Fruit fly (Drosophila melanogaster) whole organism, embryonic: ENCODE results near the gene Zasp66.

Source experiments
- CG10321 ChIP-seq: fragments of 200-800 bp; sonication (Bioruptor generic); IDR thresholded peaks from 2 replicates; pipeline ENCODE4 v1.3.6; 2022; ENCODE audit warnings: missing biosample characterization, missing genetic modification characterization
- CG12659 ChIP-seq: fragments of 200-800 bp; sonication (Bioruptor generic); optimal IDR thresholded peaks from 3 replicates; lab custom pipeline; 2017; ENCODE audit warnings: mild to moderate bottlenecking, missing biosample characterization, missing genetic modification reagents, missing genetic modification characterization
- CG15073 ChIP-seq: fragments of 200-800 bp; sonication (Bioruptor generic); optimal IDR thresholded peaks from 2 replicates; lab custom pipeline; 2016; ENCODE audit warnings: missing biosample characterization, missing genetic modification characterization
- CG15479 ChIP-seq: fragments of 200-800 bp; sonication (Bioruptor generic); optimal IDR thresholded peaks from 3 replicates; lab custom pipeline; 2019; ENCODE audit warnings: missing biosample characterization, mild to moderate bottlenecking, missing genetic modification characterization, moderate library complexity
- CG17802 ChIP-seq: fragments of 200-800 bp; sonication (Bioruptor generic); optimal IDR thresholded peaks from 2 replicates; lab custom pipeline; 2018; ENCODE audit warnings: missing biosample characterization, mild to moderate bottlenecking, missing genetic modification characterization, moderate library complexity
- CG1792 ChIP-seq: fragments of 200-800 bp; sonication (Bioruptor generic); optimal IDR thresholded peaks from 2 replicates; lab custom pipeline; 2016; ENCODE audit warnings: missing biosample characterization, missing genetic modification characterization
- CG2120 ChIP-seq: fragments of 200-800 bp; sonication (Bioruptor generic); optimal IDR thresholded peaks from 3 replicates; lab custom pipeline; 2016; ENCODE audit warnings: missing biosample characterization, missing genetic modification characterization
- CG2875 ChIP-seq: fragments of 200-800 bp; sonication (Bioruptor generic); optimal IDR thresholded peaks from 2 replicates; lab custom pipeline; 2017; ENCODE audit warnings: missing biosample characterization, mild to moderate bottlenecking, missing genetic modification characterization, missing genetic modification reagents
- CG32532 ChIP-seq: fragments of 200-800 bp; sonication (Bioruptor generic); IDR thresholded peaks from 2 replicates; pipeline ENCODE4 v1.3.6; 2022; ENCODE audit warnings: missing biosample characterization, missing genetic modification characterization
- CG3281 ChIP-seq: fragments of 200-800 bp; sonication (Bioruptor generic); optimal IDR thresholded peaks from 3 replicates; lab custom pipeline; 2017; ENCODE audit warnings: missing biosample characterization, mild to moderate bottlenecking, missing genetic modification characterization
- CG33213 ChIP-seq: fragments of 200-800 bp; sonication (Bioruptor generic); optimal IDR thresholded peaks from 3 replicates; lab custom pipeline; 2016; ENCODE audit warnings: missing biosample characterization, missing genetic modification characterization
- CG34376 ChIP-seq: fragments of 200-800 bp; sonication (Bioruptor generic); optimal IDR thresholded peaks from 2 replicates; lab custom pipeline; 2018; ENCODE audit warnings: missing biosample characterization, mild to moderate bottlenecking, missing genetic modification characterization
- CG4820 ChIP-seq: fragments of 200-800 bp; sonication (Bioruptor generic); optimal IDR thresholded peaks from 3 replicates; lab custom pipeline; 2016; ENCODE audit warnings: missing biosample characterization, missing genetic modification characterization
- CG6254 ChIP-seq: fragments of 200-800 bp; sonication (Bioruptor generic); optimal IDR thresholded peaks from 3 replicates; lab custom pipeline; 2017; ENCODE audit warnings: mild to moderate bottlenecking, missing biosample characterization, missing genetic modification reagents, missing genetic modification characterization
- CG6683 ChIP-seq: fragments of 200-800 bp; sonication (Bioruptor generic); optimal IDR thresholded peaks from 2 replicates; lab custom pipeline; 2017; ENCODE audit warnings: missing biosample characterization, mild to moderate bottlenecking, missing genetic modification characterization, missing genetic modification reagents
- CG6689 ChIP-seq: fragments of 200-800 bp; sonication (Bioruptor generic); IDR thresholded peaks from 2 replicates; pipeline ENCODE4 v1.3.6; 2022; ENCODE audit warnings: missing biosample characterization, missing genetic modification characterization
- CG8944 ChIP-seq: fragments of 200-800 bp; sonication (Bioruptor generic); optimal IDR thresholded peaks from 3 replicates; lab custom pipeline; 2016; ENCODE audit warnings: missing biosample characterization, missing genetic modification characterization
- CG9437 ChIP-seq: fragments of 200-800 bp; sonication (Bioruptor generic); optimal IDR thresholded peaks from 2 replicates; lab custom pipeline; 2018; ENCODE audit warnings: missing biosample characterization, mild to moderate bottlenecking, missing genetic modification characterization
- CG9609 ChIP-seq: fragments of 200-800 bp; sonication (Bioruptor generic); optimal IDR thresholded peaks from 3 replicates; lab custom pipeline; 2016; ENCODE audit warnings: missing biosample characterization, missing genetic modification characterization
- Dbx ChIP-seq: fragments of 200-800 bp; sonication (Bioruptor generic); IDR thresholded peaks from 3 replicates; pipeline ENCODE4 v1.3.6; 2022; ENCODE audit warnings: missing biosample characterization, missing genetic modification characterization
- GATAe ChIP-seq: fragments of 200-800 bp; sonication (Bioruptor generic); conservative IDR thresholded peaks from 2 replicates; pipeline ENCODE4 v1.3.6; 2022; ENCODE audit warnings: missing biosample characterization, missing genetic modification characterization
- Hsf ChIP-seq: fragments of 200-800 bp; sonication (Bioruptor generic); optimal IDR thresholded peaks from 3 replicates; lab custom pipeline; 2016; ENCODE audit warnings: missing biosample characterization, missing genetic modification characterization
- NK7.1 ChIP-seq: fragments of 200-800 bp; sonication (Bioruptor generic); optimal IDR thresholded peaks from 3 replicates; lab custom pipeline; 2016; ENCODE audit warnings: missing biosample characterization, missing genetic modification characterization
- Nf-YA ChIP-seq: fragments of 200-800 bp; sonication (Bioruptor generic); IDR thresholded peaks from 2 replicates; pipeline ENCODE4 v1.3.6; 2022; ENCODE audit warnings: missing biosample characterization, missing genetic modification characterization
- Scr ChIP-seq: fragments of 200-800 bp; sonication (Bioruptor generic); IDR thresholded peaks from 2 replicates; pipeline ENCODE4 v1.3.6; 2022; ENCODE audit warnings: missing biosample characterization, missing genetic modification characterization; ENCODE audit not compliant: partially characterized antibody
- Sox102F ChIP-seq: fragments of 200-800 bp; sonication (Bioruptor generic); optimal IDR thresholded peaks from 2 replicates; lab custom pipeline; 2018; ENCODE audit warnings: missing biosample characterization, mild to moderate bottlenecking, missing genetic modification characterization, moderate library complexity
- Xrp1 ChIP-seq: fragments of 200-800 bp; sonication (Bioruptor generic); IDR thresholded peaks from 2 replicates; pipeline ENCODE4 v1.3.6; 2022; ENCODE audit warnings: missing biosample characterization, missing genetic modification characterization
- ab ChIP-seq: fragments of 200-800 bp; sonication (Bioruptor generic); optimal IDR thresholded peaks from 2 replicates; lab custom pipeline; 2016; ENCODE audit warnings: missing biosample characterization, missing genetic modification characterization
- ash1 ChIP-seq: fragments of 200-800 bp; sonication (Bioruptor generic); optimal IDR thresholded peaks from 2 replicates; lab custom pipeline; 2018; ENCODE audit warnings: missing biosample characterization, mild to moderate bottlenecking, missing genetic modification characterization
- cas ChIP-seq: fragments of 200-800 bp; sonication (Bioruptor generic); IDR thresholded peaks from 2 replicates; pipeline ENCODE4 v1.3.6; 2022; ENCODE audit warnings: missing biosample characterization, missing genetic modification characterization
- ci ChIP-seq: fragments of 200-800 bp; sonication (Bioruptor generic); IDR thresholded peaks from 3 replicates; pipeline ENCODE4 v1.3.6; 2022; ENCODE audit warnings: missing biosample characterization, missing genetic modification characterization
- crc ChIP-seq: fragments of 200-800 bp; sonication (Bioruptor generic); optimal IDR thresholded peaks from 2 replicates; lab custom pipeline; 2016; ENCODE audit warnings: missing biosample characterization, missing genetic modification characterization
- dmrt99B ChIP-seq: fragments of 200-800 bp; sonication (Bioruptor generic); optimal IDR thresholded peaks from 2 replicates; lab custom pipeline; 2018; ENCODE audit warnings: missing biosample characterization, mild to moderate bottlenecking, missing genetic modification characterization, moderate library complexity
- dpn ChIP-seq, 2 experiments: fragments of 200-800 bp; sonication (Bioruptor generic); optimal IDR thresholded peaks; 3 replicates each; lab custom pipeline; 2016; ENCODE audit warnings: missing biosample characterization in 2 of 2, missing genetic modification characterization in 2 of 2
- eve ChIP-seq, 2 experiments: fragments of >200 bp; optimal IDR thresholded peaks; 2 replicates each; lab custom pipeline; 2017; ENCODE audit warnings: missing biosample characterization in 2 of 2, missing genetic modification characterization in 2 of 2
- fd3F ChIP-seq: fragments of 200-800 bp; sonication (Bioruptor generic); optimal IDR thresholded peaks from 2 replicates; lab custom pipeline; 2018; ENCODE audit warnings: missing biosample characterization, mild to moderate bottlenecking, missing genetic modification characterization, moderate library complexity
- fu2 ChIP-seq: fragments of 200-800 bp; sonication (Bioruptor generic); optimal IDR thresholded peaks from 2 replicates; lab custom pipeline; 2016; ENCODE audit warnings: missing biosample characterization, missing genetic modification characterization
- gsb-n ChIP-seq: fragments of 200-800 bp; sonication (Bioruptor generic); optimal IDR thresholded peaks from 3 replicates; lab custom pipeline; 2018; ENCODE audit warnings: missing biosample characterization, mild to moderate bottlenecking, missing genetic modification characterization
- gt ChIP-seq: fragments of 200-800 bp; sonication (Bioruptor generic); IDR thresholded peaks from 2 replicates; pipeline ENCODE4 v1.3.6; 2022; ENCODE audit warnings: missing biosample characterization, missing genetic modification characterization
- h ChIP-seq: fragments of >200 bp; optimal IDR thresholded peaks from 2 replicates; lab custom pipeline; 2017
- ind ChIP-seq: fragments of 200-800 bp; sonication (Bioruptor generic); optimal IDR thresholded peaks from 3 replicates; lab custom pipeline; 2016; ENCODE audit warnings: missing biosample characterization, missing genetic modification characterization
- knrl ChIP-seq: fragments of 200-800 bp; sonication (Bioruptor generic); IDR thresholded peaks from 3 replicates; pipeline ENCODE4 v1.3.6; 2022; ENCODE audit warnings: missing biosample characterization, missing genetic modification characterization; ENCODE audit not compliant: partially characterized antibody
- otp ChIP-seq: fragments of 200-800 bp; sonication (Bioruptor generic); IDR thresholded peaks from 3 replicates; pipeline ENCODE4, ENCODE4 v1.3.6; 2022; ENCODE audit warnings: missing biosample characterization, missing genetic modification characterization
- pum ChIP-seq: fragments of 200-800 bp; sonication (Bioruptor generic); optimal IDR thresholded peaks from 2 replicates; lab custom pipeline; 2016; ENCODE audit warnings: missing biosample characterization, missing genetic modification characterization
- row ChIP-seq: fragments of 200-800 bp; sonication (Bioruptor generic); IDR thresholded peaks from 3 replicates; pipeline ENCODE4 v1.3.6; 2022; ENCODE audit warnings: missing biosample characterization, missing genetic modification characterization
- run ChIP-seq: fragments of 200-800 bp; sonication (Bioruptor generic); optimal IDR thresholded peaks from 3 replicates; lab custom pipeline; 2018; ENCODE audit warnings: missing biosample characterization, mild to moderate bottlenecking, missing genetic modification characterization
- scrt ChIP-seq: fragments of 200-800 bp; sonication (Bioruptor generic); optimal IDR thresholded peaks from 2 replicates; lab custom pipeline; 2018; ENCODE audit warnings: missing biosample characterization, mild to moderate bottlenecking, missing genetic modification characterization, moderate library complexity
- sd ChIP-seq: fragments of 200-800 bp; sonication (Bioruptor generic); optimal IDR thresholded peaks from 3 replicates; lab custom pipeline; 2018; ENCODE audit warnings: missing biosample characterization, mild to moderate bottlenecking, missing genetic modification characterization, moderate library complexity
- sens ChIP-seq: fragments of 200-800 bp; sonication (Bioruptor generic); peaks from one replicate; lab custom pipeline; 2016; ENCODE audit warnings: missing biosample characterization, missing genetic modification characterization
- sisA ChIP-seq: fragments of 200-800 bp; sonication (Bioruptor generic); IDR thresholded peaks from 2 replicates; pipeline ENCODE4 v1.3.6; 2022; ENCODE audit warnings: missing biosample characterization, missing genetic modification characterization
- sna ChIP-seq: fragments of 200-800 bp; sonication (Bioruptor generic); IDR thresholded peaks from 2 replicates; pipeline ENCODE4 v1.3.6; 2022; ENCODE audit warnings: missing biosample characterization, missing genetic modification characterization; ENCODE audit not compliant: partially characterized antibody

Zasp66 gene

dm6 chr3L:8682551-8683375 lies 58.6 kb downstream of the Zasp66 start (continued):
- TF ChIP-seq sna (GFP tag; lab: Robert Waterston, UW) (no peak), Dbx (GFP tag; lab: Robert Waterston, UW) (no peak), dmrt99B (tag; lab: Kevin White, UChicago) (no peak), Hsf (GFP tag; lab: Kevin White, UChicago) (no peak), dpn (GFP tag; optimal IDR thresholded peaks at IDR 0.05; lab: Kevin White, UChicago) (no peak), run (tag; lab: Kevin White, UChicago) (no peak), Xrp1 (peak; percentile 25; the same call in 1 of the 2 replicates), CG6689 (GFP tag; lab: Robert Waterston, UW) (no peak), CG9609 (GFP tag; lab: Kevin White, UChicago) (no peak), CG15073 (no peak), CG33213 (no peak), ind (no peak), row (GFP tag; lab: Robert Waterston, UW) (no peak), CG2875 (no peak), Sox102F (GFP tag; lab: Kevin White, UChicago) (peak; percentile 7), CG3281 (GFP tag; lab: Kevin White, UChicago) (peak; percentile 4), CG9437 (no peak), Nf-YA (GFP tag; lab: Robert Waterston, UW) (no peak), ci (GFP tag; lab: Robert Waterston, UW) (no peak), CG6254 (no peak), knrl (GFP tag; lab: Robert Waterston, UW) (no peak), CG12659 (GFP tag; lab: Kevin White, UChicago) (no peak), cas (GFP tag; lab: Robert Waterston, UW) (no peak), h (no peak), CG4820 (GFP tag; lab: Kevin White, UChicago) (no peak), sens (peak; percentile 0), GATAe (GFP tag; lab: Robert Waterston, UW) (no peak; the same call in 1 of the 2 replicates), fd3F (GFP tag; lab: Kevin White, UChicago) (no peak), sisA (no peak), eve (GFP tag; optimal IDR thresholded peaks at IDR 0.05; lab: Kevin White, UChicago) (no peak), fu2 (no peak), CG1792 (GFP tag; lab: Kevin White, UChicago) (no peak), gsb-n (tag; lab: Kevin White, UChicago) (no peak), CG6683 (GFP tag; lab: Kevin White, UChicago) (no peak), Scr (no peak), CG32532 (GFP tag; lab: Robert Waterston, UW) (peak; percentile 18; the same call in 1 of the 2 replicates), scrt (GFP tag; lab: Kevin White, UChicago) (no peak), CG17802 (tag; lab: Kevin White, UChicago) (no peak), CG2120 (GFP tag; lab: Kevin White, UChicago) (no peak), sd (tag; lab: Kevin White, UChicago) (peak; percentile 52), CG10321 (GFP tag; lab: Robert Waterston, UW) (no peak), pum (GFP tag; lab: Kevin White, UChicago) (no peak), CG8944 (GFP tag; lab: Kevin White, UChicago) (no peak), ab (GFP tag; lab: Kevin White, UChicago) (no peak), otp (GFP tag; lab: Robert Waterston, UW) (no peak), CG34376 (peak; percentile 28), gt (GFP tag; lab: Robert Waterston, UW) (no peak), CG15479 (no peak), ash1 (GFP tag; lab: Kevin White, UChicago) (no peak), NK7.1 (GFP tag; lab: Kevin White, UChicago) (no peak), crc (GFP tag; lab: Kevin White, UChicago) (no peak)
